Worm (Caenorhabditis elegans): ENCODE data around the gene irld-48.

irld-48 gene

ce11 chrII:2985446-2985845, 29.6 kb downstream of the irld-48 start:
- TF ChIP-seq daf-16 (GFP tag; optimal IDR thresholded peaks at IDR 0.05) = no peak
- TF ChIP-seq daf-16 (tag; optimal IDR thresholded peaks at IDR 0.05) = no peak
- no peak for TF ChIP-seq aly-2 (tag; optimal IDR thresholded peaks at IDR 0.05)
- TF ChIP-seq lim-7 (GFP tag; IDR thresholded peaks at IDR 0.05) = no peak
- no peak for TF ChIP-seq nhr-48 (tag; optimal IDR thresholded peaks at IDR 0.05)
- TF ChIP-seq aha-1 (tag) = peak; percentile 16
- TF ChIP-seq ama-1 (optimal IDR thresholded peaks at IDR 0.05) = no peak
- no peak for TF ChIP-seq zip-11 (GFP tag; IDR thresholded peaks at IDR 0.05)
- TF ChIP-seq tra-1 (GFP tag; IDR thresholded peaks at IDR 0.05) = no peak
- TF ChIP-seq unc-62 (GFP tag; optimal IDR thresholded peaks at IDR 0.05 in 1 of 2) = no peak
- TF ChIP-seq unc-62 (tag; optimal IDR thresholded peaks at IDR 0.05) = no peak
- no peak for TF ChIP-seq daf-12 (tag; optimal IDR thresholded peaks at IDR 0.05)
- TF ChIP-seq skn-1 (tag; optimal IDR thresholded peaks at IDR 0.05) = no peak
- TF ChIP-seq T20F7.1 (GFP tag; optimal IDR thresholded peaks at IDR 0.05) = no peak
- TF ChIP-seq lin-1 (GFP tag; IDR thresholded peaks at IDR 0.05) = no peak
- peak; percentile 16 for TF ChIP-seq sdz-12 (GFP tag; optimal IDR thresholded peaks at IDR 0.05)
- TF ChIP-seq T26A8.4 (GFP tag; IDR thresholded peaks at IDR 0.05) = no peak
- no peak for TF ChIP-seq Y48G9A.11 (GFP tag; IDR thresholded peaks at IDR 0.05)
- no peak for TF ChIP-seq nhr-237 (tag; optimal IDR thresholded peaks at IDR 0.05)
- TF ChIP-seq set-16 (GFP tag; IDR thresholded peaks at IDR 0.05) = peak; percentile 91
- TF ChIP-seq egl-43 (GFP tag; IDR thresholded peaks at IDR 0.05) = no peak
- TF ChIP-seq nhr-10 (tag; optimal IDR thresholded peaks at IDR 0.05) = no peak
- TF ChIP-seq snpc-1.2 (GFP tag; IDR thresholded peaks at IDR 0.05) = no peak
- TF ChIP-seq zag-1 (tag; optimal IDR thresholded peaks at IDR 0.05) = no peak
- TF ChIP-seq nhr-76 (tag; optimal IDR thresholded peaks at IDR 0.05) = no peak
- TF ChIP-seq Y75B8A.6 (GFP tag; IDR thresholded peaks at IDR 0.05) = no peak
- no peak for TF ChIP-seq saeg-2 (GFP tag; IDR thresholded peaks at IDR 0.05)

ce11 chrII:2985935-2986498, 30.2 kb downstream of the irld-48 start:
- TF ChIP-seq set-16 (GFP tag; IDR thresholded peaks at IDR 0.05) = peak; percentile 61
- 0 out of 2 replicates have a peak, but pooled peaks have one; percentile 9 for TF ChIP-seq lin-38 (GFP tag; IDR thresholded peaks at IDR 0.05)
- no peak for TF ChIP-seq arid-1 (GFP tag; conservative IDR thresholded peaks at IDR 0.05)
- no peak for TF ChIP-seq T20F7.1 (GFP tag; optimal IDR thresholded peaks at IDR 0.05)
- no peak for TF ChIP-seq nhr-102 (tag; optimal IDR thresholded peaks at IDR 0.05)
- no peak for TF ChIP-seq vab-7 (GFP tag; IDR thresholded peaks at IDR 0.05)
- no peak for TF ChIP-seq nhr-42 (GFP tag; IDR thresholded peaks at IDR 0.05)
- no peak for TF ChIP-seq daf-8 (GFP tag; IDR thresholded peaks at IDR 0.05)
- no peak for TF ChIP-seq zip-2 (tag; optimal IDR thresholded peaks at IDR 0.05)
- TF ChIP-seq ama-1 (optimal IDR thresholded peaks at IDR 0.05) = no peak
- no peak for TF ChIP-seq nhr-41 (GFP tag; IDR thresholded peaks at IDR 0.05)
- TF ChIP-seq attf-4 (tag; optimal IDR thresholded peaks at IDR 0.05) = no peak
- TF ChIP-seq fkh-10 (GFP tag; optimal IDR thresholded peaks at IDR 0.05) = no peak
- TF ChIP-seq nhr-28 (tag; optimal IDR thresholded peaks at IDR 0.05) = no peak
- TF ChIP-seq lsy-2 (tag; optimal IDR thresholded peaks at IDR 0.05) = peak in 1 of 2 experiments; percentile 1
- no peak for TF ChIP-seq pqm-1 (tag; optimal IDR thresholded peaks at IDR 0.05)
- peak; percentile 36; the same call in 1 of the 2 replicates for TF ChIP-seq dmd-8 (GFP tag; IDR thresholded peaks at IDR 0.05)
- 0 out of 2 replicates have a peak, but pooled peaks have one; percentile 16 for TF ChIP-seq tra-1 (GFP tag; IDR thresholded peaks at IDR 0.05)
- TF ChIP-seq lin-29 (GFP tag; IDR thresholded peaks at IDR 0.05) = no peak
- TF ChIP-seq skn-1 (tag; optimal IDR thresholded peaks at IDR 0.05) = no peak
- TF ChIP-seq lin-13 (GFP tag; optimal IDR thresholded peaks at IDR 0.05) = peak; percentile 37
- TF ChIP-seq R02D3.7 (tag; optimal IDR thresholded peaks at IDR 0.05) = no peak
- TF ChIP-seq aha-1 (tag) = peak; percentile 9

Measured in whole organism, L4 larva.